Worm (Caenorhabditis elegans) whole organism, midembryonic: ENCODE data around the gene T10G3.3.

Experiments
- T22C8.4 ChIP-seq: fragments of 200-800 bp; sonication (Bioruptor generic); IDR thresholded peaks from 2 replicates; pipeline ENCODE4 v1.3.6; 2022; ENCODE audit warnings: missing genetic modification characterization, missing compliant biosample characterization
- cog-1 ChIP-seq: sonication (generic microtip); optimal IDR thresholded peaks from 2 replicates; lab custom pipeline; 2016; ENCODE audit warnings: missing genetic modification characterization, missing compliant biosample characterization
- flt-1 ChIP-seq: fragments of 200-800 bp; sonication (Bioruptor generic); IDR thresholded peaks from 2 replicates; pipeline ENCODE4 v1.3.6; 2022; ENCODE audit warnings: missing genetic modification characterization, missing compliant biosample characterization
- klf-2 ChIP-seq: fragments of 200-800 bp; sonication (Bioruptor generic); conservative IDR thresholded peaks from 2 replicates; pipeline ENCODE4 v1.3.6; 2022; ENCODE audit warnings: missing genetic modification reagents, missing genetic modification characterization, missing compliant biosample characterization
- ref-1 ChIP-seq: fragments of 200-800 bp; sonication (Bioruptor generic); conservative IDR thresholded peaks from 2 replicates; pipeline ENCODE4 v1.3.6; 2022; ENCODE audit warnings: missing genetic modification reagents, missing genetic modification characterization, missing compliant biosample characterization
- tab-1 ChIP-seq: fragments of 200-800 bp; sonication (Bioruptor generic); IDR thresholded peaks from 2 replicates; pipeline ENCODE4 v1.3.6; 2022; ENCODE audit warnings: missing genetic modification characterization, missing compliant biosample characterization
- ztf-23 ChIP-seq: fragments of 200-800 bp; sonication (Bioruptor generic); IDR thresholded peaks from 2 replicates; pipeline ENCODE4 v1.3.6; 2022; ENCODE audit warnings: missing genetic modification reagents, missing genetic modification characterization, missing compliant biosample characterization
- ztf-29 ChIP-seq: fragments of 200-800 bp; sonication (Bioruptor generic); IDR thresholded peaks from 2 replicates; pipeline ENCODE4 v1.3.6; 2022; ENCODE audit warnings: missing genetic modification reagents, missing genetic modification characterization, missing compliant biosample characterization

DNA sequence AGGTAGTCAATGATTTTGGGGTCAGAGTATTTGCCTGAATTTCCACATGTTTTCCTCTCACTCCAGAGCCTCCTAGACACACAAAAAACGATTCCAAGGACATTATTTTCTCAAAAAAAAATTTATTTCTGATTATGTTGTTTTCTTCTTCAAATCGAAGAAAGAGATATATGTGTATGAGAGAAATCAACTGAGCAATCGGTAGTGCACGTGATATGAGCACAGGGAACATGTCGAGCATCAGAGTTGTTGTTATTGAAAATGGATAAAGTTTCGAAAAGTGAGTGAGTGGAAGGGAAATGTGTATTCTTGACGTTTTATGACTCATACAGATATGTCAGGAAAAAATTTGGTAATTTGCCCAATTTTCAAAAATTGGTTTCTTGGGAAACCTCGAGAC, 17.9 kb downstream of the T10G3.3 start:
- TF ChIP-seq ztf-29: no peak
- no peak for TF ChIP-seq ztf-23 (GFP tag; lab: Robert Waterston, UW)
- no peak for TF ChIP-seq klf-2 (GFP tag; lab: Robert Waterston, UW)
- no peak for TF ChIP-seq cog-1
- TF ChIP-seq flt-1 (GFP tag; lab: Robert Waterston, UW): no peak
- TF ChIP-seq ref-1 (GFP tag; lab: Robert Waterston, UW): no peak
- no peak for TF ChIP-seq T22C8.4 (GFP tag; lab: Robert Waterston, UW)
- no peak for TF ChIP-seq tab-1 (GFP tag; lab: Robert Waterston, UW)
